Worm (Caenorhabditis elegans) whole organism, L1 larva: ENCODE data around the gene F56D6.12.

Experiments
- aha-1 ChIP-seq: fragments of 150-350 bp; optimal IDR thresholded peaks from 2 replicates; lab custom pipeline; 2014; ENCODE audit warnings: missing biosample characterization, missing genetic modification characterization
- egl-27 ChIP-seq, 2 experiments: fragments of 150-350 bp in 1 of 2; sonication (generic microtip); optimal IDR thresholded peaks; 3 replicates each; lab custom pipeline; 2017 to 2018; ENCODE audit warnings: missing biosample characterization in 2 of 2, missing genetic modification characterization in 2 of 2, missing genetic modification reagents in 2 of 2
- ets-5 ChIP-seq: fragments of 200-800 bp; sonication (Bioruptor generic); IDR thresholded peaks from 2 replicates; pipeline ENCODE4 v1.3.6; 2022; ENCODE audit warnings: missing genetic modification characterization, missing compliant biosample characterization
- lin-39 ChIP-seq: fragments of 150-350 bp; optimal IDR thresholded peaks from 2 replicates; lab custom pipeline; 2014; ENCODE audit warnings: missing biosample characterization, missing genetic modification reagents, missing genetic modification characterization
- lsy-2 ChIP-seq, 2 experiments: fragments of 150-350 bp; optimal IDR thresholded peaks; 2 replicates each; lab custom pipeline; 2014; ENCODE audit warnings: missing biosample characterization in 2 of 2, missing genetic modification characterization in 2 of 2
- nhr-237 ChIP-seq: fragments of 150-350 bp; optimal IDR thresholded peaks from 2 replicates; lab custom pipeline; 2014; ENCODE audit warnings: missing biosample characterization, missing genetic modification characterization
- nhr-84 ChIP-seq: sonication (generic microtip); optimal IDR thresholded peaks from 2 replicates; lab custom pipeline; 2017; ENCODE audit warnings: missing biosample characterization, missing genetic modification characterization
- tlp-1 ChIP-seq: fragments of 150-350 bp; optimal IDR thresholded peaks from 2 replicates; lab custom pipeline; 2014; ENCODE audit warnings: missing biosample characterization, missing genetic modification characterization
- unc-130 ChIP-seq: fragments of 150-350 bp; optimal IDR thresholded peaks from 2 replicates; lab custom pipeline; 2017; ENCODE audit warnings: missing biosample characterization, missing genetic modification characterization, inconsistent platforms
- unc-62 ChIP-seq: fragments of 150-350 bp; optimal IDR thresholded peaks from 2 replicates; lab custom pipeline; 2014; ENCODE audit warnings: missing biosample characterization, missing genetic modification reagents, missing genetic modification characterization
- ztf-11 ChIP-seq, 2 experiments: sonication (generic microtip); optimal IDR thresholded peaks; 2 replicates each; lab custom pipeline; 2016 to 2017; ENCODE audit warnings: missing genetic modification characterization in 2 of 2, missing biosample characterization in 1 of 2, missing compliant biosample characterization in 1 of 2
- ztf-4 ChIP-seq: fragments of 150-350 bp; optimal IDR thresholded peaks from 2 replicates; lab custom pipeline; 2014; ENCODE audit warnings: missing biosample characterization, missing genetic modification characterization

DNA sequence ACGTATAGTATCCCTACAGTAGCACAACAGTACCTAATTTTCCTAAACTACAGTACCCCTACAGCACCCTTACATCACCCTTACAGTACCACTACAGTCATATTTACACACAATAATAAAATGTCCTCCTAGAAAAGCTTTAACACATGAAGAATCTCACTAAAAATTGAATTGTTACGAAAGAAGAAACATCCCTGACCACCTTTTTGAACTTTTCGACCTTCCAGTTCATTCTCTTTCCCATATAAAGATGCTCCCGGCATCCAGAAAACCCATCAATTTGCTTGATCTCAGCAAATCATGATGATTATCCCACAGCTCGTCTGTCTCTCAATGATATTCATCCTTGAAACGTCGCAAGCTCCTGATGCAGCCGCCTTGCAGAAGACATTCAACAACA lies 3.3 kb upstream of the F56D6.12 start, which contains the start of gene F56D6.21:
- TF ChIP-seq lin-39 (no peak), tlp-1 (tag; lab: Kevin White, UChicago) (no peak), nhr-237 (no peak), aha-1 (tag; lab: Kevin White, UChicago) (no peak), ztf-11 (tag; optimal IDR thresholded peaks at IDR 0.05; lab: Kevin White, UChicago) (no peak), unc-130 (tag; lab: Kevin White, UChicago) (no peak), lsy-2 (tag; optimal IDR thresholded peaks at IDR 0.05; lab: Kevin White, UChicago) (no peak), nhr-84 (no peak), unc-62 (GFP tag; lab: Kevin White, UChicago) (no peak), ets-5 (no peak), egl-27 (tag; optimal IDR thresholded peaks at IDR 0.05; lab: Kevin White, UChicago) (no peak), ztf-4 (tag; lab: Kevin White, UChicago) (no peak)
